Fruit fly (Drosophila melanogaster): ENCODE data around the gene Uxs.

The Uxs gene

dm6 chr3L:8177795-8178564 lies 2.7 kb upstream of the Uxs start, which contains the start of gene Nmt (continued):
- TF ChIP-seq Xbp1 (GFP tag; optimal IDR thresholded peaks at IDR 0.05) (peak; percentile 58), ranshi (GFP tag; IDR thresholded peaks at IDR 0.05) (peak; percentile 14; the same call in 1 of the 2 replicates), unpg (GFP tag; optimal IDR thresholded peaks at IDR 0.05) (peak; percentile 37), CG31441 (GFP tag; IDR thresholded peaks at IDR 0.05) (no peak)

- peak; percentile 20 for TF ChIP-seq CG8924 (tag; optimal IDR thresholded peaks at IDR 0.05)
- TF ChIP-seq Gug (GFP tag; IDR thresholded peaks at IDR 0.05) = peak; percentile 60; the same call in 2 of the 4 replicates
- peak; percentile 48 for TF ChIP-seq CG32772 (GFP tag; IDR thresholded peaks at IDR 0.05)
- no peak for TF ChIP-seq CG15479 (GFP tag; optimal IDR thresholded peaks at IDR 0.05)
- peak; percentile 86 for TF ChIP-seq sens-2 (GFP tag; IDR thresholded peaks at IDR 0.05)
- no peak for TF ChIP-seq CG15601 (tag; optimal IDR thresholded peaks at IDR 0.05)
- no peak for TF ChIP-seq TFAM (GFP tag; optimal IDR thresholded peaks at IDR 0.05)
- TF ChIP-seq vvl (GFP tag; IDR thresholded peaks at IDR 0.05) = 0 out of 2 replicates have a peak, but pooled peaks have one; percentile 44
- TF ChIP-seq gro (GFP tag; optimal IDR thresholded peaks at IDR 0.05) = peak; percentile 70
- TF ChIP-seq cwo (GFP tag; optimal IDR thresholded peaks at IDR 0.05) = peak; percentile 79
- TF ChIP-seq CG31224 (GFP tag; IDR thresholded peaks at IDR 0.05) = 0 out of 2 replicates have a peak, but pooled peaks have one; percentile 16
- peak; percentile 38 for TF ChIP-seq CG7556 (GFP tag; optimal IDR thresholded peaks at IDR 0.05)
- TF ChIP-seq chm (GFP tag; IDR thresholded peaks at IDR 0.05) = no peak
- TF ChIP-seq bab2 (GFP tag; optimal IDR thresholded peaks at IDR 0.05) = peak; percentile 37
- TF ChIP-seq chn (GFP tag; optimal IDR thresholded peaks at IDR 0.05) = peak; percentile 26
- no peak; the same call in 1 of the 2 replicates for TF ChIP-seq E2f2 (GFP tag; IDR thresholded peaks at IDR 0.05)
- TF ChIP-seq z (GFP tag; IDR thresholded peaks at IDR 0.05) = no peak
- TF ChIP-seq fd3F (GFP tag; optimal IDR thresholded peaks at IDR 0.05) = no peak
- TF ChIP-seq unc-4 (GFP tag; IDR thresholded peaks at IDR 0.05; ENCODE audit: partially characterized antibody) = no peak
- peak; percentile 52 for TF ChIP-seq E2f1 (GFP tag; IDR thresholded peaks at IDR 0.05)
- TF ChIP-seq mam (GFP tag; optimal IDR thresholded peaks at IDR 0.05) = peak; percentile 76
- no peak for TF ChIP-seq CG14965 (GFP tag; optimal IDR thresholded peaks at IDR 0.05; ENCODE audit: borderline replicate concordance)
- peak; percentile 58 for TF ChIP-seq CG30403 (GFP tag; optimal IDR thresholded peaks at IDR 0.05)
- TF ChIP-seq CG6272 (GFP tag; IDR thresholded peaks at IDR 0.05) = peak; percentile 46; the same call in 1 of the 2 replicates
- TF ChIP-seq schlank (tag; optimal IDR thresholded peaks at IDR 0.05) = no peak
- TF ChIP-seq CG2875 (GFP tag; optimal IDR thresholded peaks at IDR 0.05) = no peak
- TF ChIP-seq bowl (GFP tag; IDR thresholded peaks at IDR 0.05) = no peak
- TF ChIP-seq CG13287 (GFP tag; IDR thresholded peaks at IDR 0.05; ENCODE audit: partially characterized antibody) = no peak
- 0 out of 3 replicates have a peak, but pooled peaks have one; percentile 45 for TF ChIP-seq CG17361 (GFP tag; IDR thresholded peaks at IDR 0.05)
- TF ChIP-seq Ptx1 (GFP tag; IDR thresholded peaks at IDR 0.05) = peak; percentile 74
- no peak for TF ChIP-seq CG12236 (GFP tag; optimal IDR thresholded peaks at IDR 0.05)
- no peak for TF ChIP-seq sc (optimal IDR thresholded peaks at IDR 0.05)
- peak; percentile 6 for TF ChIP-seq sc (GFP tag; optimal IDR thresholded peaks at IDR 0.05)
- TF ChIP-seq CG4707 (GFP tag; optimal IDR thresholded peaks at IDR 0.05) = no peak
- no peak for TF ChIP-seq h (optimal IDR thresholded peaks at IDR 0.05)
- TF ChIP-seq CG4854 (GFP tag; optimal IDR thresholded peaks at IDR 0.05) = no peak
- TF ChIP-seq CG1602 (GFP tag; optimal IDR thresholded peaks at IDR 0.05) = peak; percentile 42
- TF ChIP-seq CG14667 (GFP tag; IDR thresholded peaks at IDR 0.05) = peak; percentile 42; the same call in 1 of the 2 replicates
- peak in 1 of 2 experiments; percentile 49 for TF ChIP-seq chif (GFP tag; optimal IDR thresholded peaks at IDR 0.05)
- peak; percentile 26 for TF ChIP-seq CG18011 (GFP tag; optimal IDR thresholded peaks at IDR 0.05)
- TF ChIP-seq p53 (GFP tag; optimal IDR thresholded peaks at IDR 0.05) = peak; percentile 18
- no peak for TF ChIP-seq B-H2 (GFP tag; optimal IDR thresholded peaks at IDR 0.05)
Measured at dm6 chr3L:8185263-8186227, 4.8 kb downstream of the Uxs start.

All from whole organism, embryonic.